Worm (Caenorhabditis elegans): Measurements from ENCODE around the gene Y51A2B.8.

The Y51A2B.8 gene

ce11 chrV:18425544-18425943 is 46.6 kb downstream of the Y51A2B.8 start, which contains the start of gene ZK262.19:
TSS of gene ZK262.19 (minus strand) at chrV:18425644.
- TF ChIP-seq ztf-29 (GFP tag; IDR thresholded peaks at IDR 0.05) (no peak), cog-1 (tag; optimal IDR thresholded peaks at IDR 0.05) (no peak), flt-1 (GFP tag; IDR thresholded peaks at IDR 0.05) (no peak), med-1 (GFP tag; optimal IDR thresholded peaks at IDR 0.05; ENCODE audit: insufficient read depth) (no peak), T22C8.4 (GFP tag; IDR thresholded peaks at IDR 0.05) (no peak), ztf-23 (GFP tag; IDR thresholded peaks at IDR 0.05) (no peak), tab-1 (GFP tag; IDR thresholded peaks at IDR 0.05) (no peak), klf-2 (GFP tag; conservative IDR thresholded peaks at IDR 0.05) (no peak), ref-1 (GFP tag; conservative IDR thresholded peaks at IDR 0.05) (no peak)

- TF ChIP-seq flt-1 (GFP tag; IDR thresholded peaks at IDR 0.05) (no peak), ref-1 (GFP tag; conservative IDR thresholded peaks at IDR 0.05) (no peak), tab-1 (GFP tag; IDR thresholded peaks at IDR 0.05) (no peak), ztf-29 (GFP tag; IDR thresholded peaks at IDR 0.05) (no peak), T22C8.4 (GFP tag; IDR thresholded peaks at IDR 0.05) (no peak), med-1 (GFP tag; optimal IDR thresholded peaks at IDR 0.05; ENCODE audit: insufficient read depth) (no peak), klf-2 (GFP tag; conservative IDR thresholded peaks at IDR 0.05) (no peak), ztf-23 (GFP tag; IDR thresholded peaks at IDR 0.05) (no peak), cog-1 (tag; optimal IDR thresholded peaks at IDR 0.05) (no peak)
Observed at ce11 chrV:18426280-18426679, 47.4 kb downstream of the Y51A2B.8 start, which contains the start of gene srw-83. TSS of gene srw-83 (plus strand) at chrV:18426580.

Measured in whole organism, midembryonic.